Worm (Caenorhabditis elegans) whole organism, late embryonic: Measurements from ENCODE around the gene fan-1.

Source experiments
- F13H6.1 ChIP-seq: sonication (generic microtip); optimal IDR thresholded peaks from 2 replicates; lab custom pipeline; 2016; ENCODE audit warnings: missing genetic modification characterization, missing compliant biosample characterization
- K09A11.1 ChIP-seq: sonication (generic microtip); optimal IDR thresholded peaks from 2 replicates; lab custom pipeline; 2017; ENCODE audit warnings: antibody characterized with exemption, mild to moderate bottlenecking, missing genetic modification characterization, missing compliant biosample characterization; ENCODE audit not compliant: insufficient read depth
- T23F11.4 ChIP-seq: fragments of 200-800 bp; sonication (Bioruptor generic); optimal IDR thresholded peaks from 2 replicates; lab custom pipeline; 2018; ENCODE audit warnings: mild to moderate bottlenecking, missing genetic modification characterization, missing compliant biosample characterization
- Y22D7AL.16 ChIP-seq: sonication (generic microtip); optimal IDR thresholded peaks from 2 replicates; lab custom pipeline; 2016; ENCODE audit warnings: missing genetic modification characterization, missing compliant biosample characterization
- ama-1 ChIP-seq: fragments of 150-350 bp; optimal IDR thresholded peaks from 2 replicates; lab custom pipeline; 2014
- ceh-19 ChIP-seq: fragments of 200-800 bp; sonication (Bioruptor generic); optimal IDR thresholded peaks from 2 replicates; lab custom pipeline; 2018; ENCODE audit warnings: mild to moderate bottlenecking, missing genetic modification characterization, missing compliant biosample characterization
- ceh-2 ChIP-seq: sonication (generic microtip); optimal IDR thresholded peaks from 2 replicates; lab custom pipeline; 2016; ENCODE audit warnings: missing genotype, missing genetic modification characterization, missing compliant biosample characterization
- ceh-24 ChIP-seq: sonication (generic microtip); optimal IDR thresholded peaks from 2 replicates; lab custom pipeline; 2016; ENCODE audit warnings: mild to moderate bottlenecking, missing genetic modification characterization, missing compliant biosample characterization
- ceh-30 ChIP-seq: fragments of 150-350 bp; optimal IDR thresholded peaks from 2 replicates; lab custom pipeline; 2014; ENCODE audit warnings: missing biosample characterization, missing genetic modification characterization
- ceh-31 ChIP-seq: sonication (generic microtip); optimal IDR thresholded peaks from 2 replicates; lab custom pipeline; 2016; ENCODE audit warnings: missing genetic modification characterization, missing compliant biosample characterization
- ceh-34 ChIP-seq: sonication (generic microtip); optimal IDR thresholded peaks from 2 replicates; lab custom pipeline; 2016; ENCODE audit warnings: mild to moderate bottlenecking, missing genetic modification characterization, missing compliant biosample characterization
- che-1 ChIP-seq: sonication (generic microtip); optimal IDR thresholded peaks from 2 replicates; lab custom pipeline; 2016; ENCODE audit warnings: mild to moderate bottlenecking, missing genetic modification characterization, missing compliant biosample characterization
- dmd-4 ChIP-seq: sonication (generic microtip); optimal IDR thresholded peaks from 2 replicates; lab custom pipeline; 2016; ENCODE audit warnings: borderline replicate concordance, missing genetic modification characterization, missing compliant biosample characterization
- elt-2 ChIP-seq: sonication (generic microtip); optimal IDR thresholded peaks from 2 replicates; lab custom pipeline; 2016; ENCODE audit warnings: missing genetic modification reagents, missing genetic modification characterization, missing compliant biosample characterization
- elt-4 ChIP-seq: sonication (generic microtip); optimal IDR thresholded peaks from 2 replicates; lab custom pipeline; 2016; ENCODE audit warnings: missing genetic modification characterization, missing compliant biosample characterization
- ets-4 ChIP-seq: sonication (generic microtip); optimal IDR thresholded peaks from 2 replicates; lab custom pipeline; 2016; ENCODE audit warnings: missing genetic modification characterization, missing compliant biosample characterization
- fax-1 ChIP-seq: sonication (generic microtip); optimal IDR thresholded peaks from 2 replicates; lab custom pipeline; 2016; ENCODE audit warnings: missing genotype, missing genetic modification characterization, missing compliant biosample characterization
- fkh-10 ChIP-seq: fragments of 150-350 bp; optimal IDR thresholded peaks from 2 replicates; lab custom pipeline; 2014; ENCODE audit warnings: missing biosample characterization, missing genetic modification reagents, missing genetic modification characterization
- fkh-6 ChIP-seq: sonication (generic microtip); optimal IDR thresholded peaks from 2 replicates; lab custom pipeline; 2016; ENCODE audit warnings: missing genetic modification characterization, missing compliant biosample characterization
- gmeb-2 ChIP-seq: sonication (generic microtip); optimal IDR thresholded peaks from 2 replicates; lab custom pipeline; 2016; ENCODE audit warnings: missing genetic modification characterization, inconsistent platforms, missing compliant biosample characterization
- hlh-13 ChIP-seq: fragments of 200-800 bp; sonication (Bioruptor generic); optimal IDR thresholded peaks from 2 replicates; lab custom pipeline; 2018; ENCODE audit warnings: mild to moderate bottlenecking, missing genetic modification characterization, missing compliant biosample characterization
- hlh-15 ChIP-seq: sonication (generic microtip); optimal IDR thresholded peaks from 2 replicates; lab custom pipeline; 2016; ENCODE audit warnings: missing genetic modification characterization, missing compliant biosample characterization
- hlh-6 ChIP-seq: sonication (generic microtip); optimal IDR thresholded peaks from 2 replicates; lab custom pipeline; 2016; ENCODE audit warnings: missing genotype, missing genetic modification characterization, missing compliant biosample characterization
- hlh-8 ChIP-seq: sonication (generic microtip); optimal IDR thresholded peaks from 2 replicates; lab custom pipeline; 2016; ENCODE audit warnings: missing genotype, missing genetic modification characterization, missing compliant biosample characterization
- madf-2 ChIP-seq: sonication (generic microtip); optimal IDR thresholded peaks from 2 replicates; lab custom pipeline; 2017; ENCODE audit warnings: missing genetic modification characterization, missing compliant biosample characterization
- mec-3 ChIP-seq: sonication (generic microtip); optimal IDR thresholded peaks from 2 replicates; lab custom pipeline; 2016; ENCODE audit warnings: borderline replicate concordance, missing genetic modification characterization, missing compliant biosample characterization
- nhr-11 ChIP-seq: fragments of 150-350 bp; optimal IDR thresholded peaks from 2 replicates; lab custom pipeline; 2014; ENCODE audit warnings: missing biosample characterization, missing genetic modification characterization
- nhr-232 ChIP-seq: sonication (generic microtip); optimal IDR thresholded peaks from 2 replicates; lab custom pipeline; 2016; ENCODE audit warnings: missing genetic modification characterization, missing compliant biosample characterization
- npax-4 ChIP-seq: sonication (generic microtip); optimal IDR thresholded peaks from 2 replicates; lab custom pipeline; 2016; ENCODE audit warnings: missing genetic modification characterization, missing compliant biosample characterization
- odd-2 ChIP-seq: sonication (generic microtip); optimal IDR thresholded peaks from 2 replicates; lab custom pipeline; 2017; ENCODE audit warnings: antibody characterized with exemption, mild to moderate bottlenecking, missing genetic modification characterization, missing compliant biosample characterization
- pag-3 ChIP-seq: sonication (generic microtip); optimal IDR thresholded peaks from 2 replicates; lab custom pipeline; 2016; ENCODE audit warnings: missing compliant biosample characterization, missing genetic modification characterization, borderline replicate concordance
- pat-9 ChIP-seq: fragments of 200-800 bp; sonication (Bioruptor generic); optimal IDR thresholded peaks from 2 replicates; lab custom pipeline; 2018; ENCODE audit warnings: mild to moderate bottlenecking, missing genetic modification characterization, moderate library complexity, missing compliant biosample characterization
- pax-1 ChIP-seq: fragments of 150-350 bp; optimal IDR thresholded peaks from 2 replicates; lab custom pipeline; 2014; ENCODE audit warnings: missing biosample characterization, missing genetic modification characterization
- pha-2 ChIP-seq: sonication (generic microtip); optimal IDR thresholded peaks from 2 replicates; lab custom pipeline; 2017; ENCODE audit warnings: mild to moderate bottlenecking, missing genetic modification characterization, missing compliant biosample characterization
- pha-4 ChIP-seq: fragments of 150-350 bp; optimal IDR thresholded peaks from 2 replicates; lab custom pipeline; 2018; ENCODE audit warnings: missing biosample characterization, missing genetic modification reagents, missing genetic modification characterization
- ref-2 ChIP-seq: sonication (generic microtip); optimal IDR thresholded peaks from 2 replicates; lab custom pipeline; 2016; ENCODE audit warnings: missing genetic modification characterization, missing compliant biosample characterization
- rnt-1 ChIP-seq: sonication (generic microtip); optimal IDR thresholded peaks from 2 replicates; lab custom pipeline; 2016; ENCODE audit warnings: missing genetic modification characterization, missing compliant biosample characterization
- sdc-2 ChIP-seq: sonication (generic microtip); optimal IDR thresholded peaks from 2 replicates; lab custom pipeline; 2016; ENCODE audit warnings: missing genotype, missing genetic modification characterization, missing compliant biosample characterization
- sox-2 ChIP-seq: fragments of 200-800 bp; sonication (Bioruptor generic); IDR thresholded peaks from 2 replicates; pipeline ENCODE4 v1.3.6; 2022; ENCODE audit warnings: missing genetic modification reagents, missing genetic modification characterization, missing compliant biosample characterization
- sox-4 ChIP-seq: sonication (generic microtip); optimal IDR thresholded peaks from 2 replicates; lab custom pipeline; 2017; ENCODE audit warnings: mild to moderate bottlenecking, missing genetic modification characterization, inconsistent platforms, missing compliant biosample characterization
- syd-9 ChIP-seq: sonication (generic microtip); optimal IDR thresholded peaks from 2 replicates; lab custom pipeline; 2016; ENCODE audit warnings: mild to moderate bottlenecking, missing genetic modification characterization, moderate library complexity, missing compliant biosample characterization
- tbx-7 ChIP-seq: sonication (generic microtip); optimal IDR thresholded peaks from 2 replicates; lab custom pipeline; 2016; ENCODE audit warnings: missing genotype, missing genetic modification characterization, missing compliant biosample characterization
- ttx-3 ChIP-seq: sonication (generic microtip); optimal IDR thresholded peaks from 2 replicates; lab custom pipeline; 2016; ENCODE audit warnings: missing genetic modification reagents, missing genetic modification characterization, missing compliant biosample characterization
- unc-3 ChIP-seq, 2 experiments: fragments of 200-800 bp in 1 of 2; sonication (Bioruptor generic) in 1 of 2; sonication (generic microtip) in 1 of 2; conservative IDR thresholded peaks in 1 of 2; optimal IDR thresholded peaks in 1 of 2; 2 replicates each; pipeline versions ENCODE4 v1.3.6 to Lab custom; 2016 to 2022; ENCODE audit warnings: missing compliant biosample characterization in 2 of 2, missing genetic modification characterization in 2 of 2, missing genetic modification reagents in 1 of 2
- unc-42 ChIP-seq: sonication (generic microtip); optimal IDR thresholded peaks from 2 replicates; lab custom pipeline; 2016; ENCODE audit warnings: missing genotype, missing genetic modification characterization, missing compliant biosample characterization
- unc-55 ChIP-seq: sonication (generic microtip); optimal IDR thresholded peaks from 2 replicates; lab custom pipeline; 2017; ENCODE audit warnings: missing biosample characterization, missing genetic modification reagents, missing genetic modification characterization
- unc-86 ChIP-seq: sonication (generic microtip); optimal IDR thresholded peaks from 2 replicates; lab custom pipeline; 2016; ENCODE audit warnings: missing genetic modification characterization, missing compliant biosample characterization
- ztf-16 ChIP-seq: sonication (generic microtip); optimal IDR thresholded peaks from 2 replicates; lab custom pipeline; 2017; ENCODE audit warnings: missing genetic modification characterization, missing compliant biosample characterization

Gene fan-1

DNA sequence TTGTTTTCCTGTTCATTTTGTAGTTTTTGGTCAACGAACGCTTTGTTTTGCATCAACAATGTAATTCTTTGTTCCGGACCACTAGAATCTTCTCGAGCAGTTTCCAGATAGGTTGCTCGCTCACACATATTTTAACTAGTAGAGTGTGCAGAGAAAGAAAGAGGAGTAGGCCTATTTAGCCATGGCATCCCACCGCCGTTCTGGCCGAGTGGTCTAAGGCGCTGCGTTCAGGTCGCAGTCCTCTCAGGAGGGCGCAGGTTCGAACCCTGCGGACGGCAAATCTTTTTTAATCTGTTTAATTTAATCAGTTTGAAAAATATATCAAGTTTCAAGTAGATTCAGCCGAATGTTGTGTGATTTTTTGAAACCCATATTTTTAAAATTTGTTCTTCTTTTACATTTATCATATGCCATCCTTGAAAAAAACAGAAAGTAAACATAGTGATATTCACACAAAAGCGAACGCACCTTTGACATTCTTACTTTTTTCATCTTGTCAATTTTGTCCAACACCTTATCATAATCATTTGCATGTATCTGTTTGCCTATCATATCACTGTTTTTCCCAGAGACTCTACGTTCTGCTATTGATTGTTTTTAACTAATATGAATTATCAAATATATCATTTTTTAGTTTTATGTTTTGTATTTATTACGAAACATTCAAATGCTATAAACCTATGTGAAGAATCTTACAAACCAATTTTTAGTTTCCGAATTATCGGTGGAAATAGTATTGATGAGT, 8.3 kb downstream of the fan-1 start, which contains the start of gene try-3 (continued):
- TF ChIP-seq elt-4 (tag; lab: Kevin White, UChicago): no peak
- no peak for TF ChIP-seq F13H6.1 (tag; lab: Kevin White, UChicago)
- peak; percentile 47 for TF ChIP-seq pha-2 (tag; lab: Kevin White, UChicago)
- peak; percentile 53 for TF ChIP-seq nhr-232 (tag; lab: Kevin White, UChicago)
- no peak for TF ChIP-seq tbx-7 (tag; lab: Kevin White, UChicago)
- no peak for TF ChIP-seq fkh-6 (tag; lab: Kevin White, UChicago)
- no peak for TF ChIP-seq sox-2 (GFP tag; lab: Robert Waterston, UW)
- TF ChIP-seq ceh-34 (tag; lab: Kevin White, UChicago): peak; percentile 24
- no peak for TF ChIP-seq madf-2 (tag; lab: Kevin White, UChicago)
- peak; percentile 7 for TF ChIP-seq ceh-30
- TF ChIP-seq pax-1: no peak
- no peak for TF ChIP-seq hlh-6 (tag; lab: Kevin White, UChicago)
- peak; percentile 59 for TF ChIP-seq che-1 (tag; lab: Kevin White, UChicago)
- TF ChIP-seq ceh-2 (tag; lab: Kevin White, UChicago): no peak
- TF ChIP-seq T23F11.4 (GFP tag; lab: Kevin White, UChicago): peak; percentile 60
- peak; percentile 77 for TF ChIP-seq elt-2
- peak; percentile 24 for TF ChIP-seq K09A11.1
- TF ChIP-seq gmeb-2: peak; percentile 51
- TF ChIP-seq ceh-24 (tag; lab: Kevin White, UChicago): no peak
- TF ChIP-seq hlh-8 (tag; lab: Kevin White, UChicago): peak; percentile 5
- TF ChIP-seq nhr-11 (tag; lab: Kevin White, UChicago): no peak
- peak; percentile 67 for TF ChIP-seq ztf-16 (tag; lab: Kevin White, UChicago)
- TF ChIP-seq unc-42 (tag; lab: Kevin White, UChicago): no peak
- no peak for TF ChIP-seq Y22D7AL.16 (tag; lab: Kevin White, UChicago)
- TF ChIP-seq npax-4 (tag; lab: Kevin White, UChicago): no peak
- no peak for TF ChIP-seq dmd-4 (tag; lab: Kevin White, UChicago)
- peak; percentile 14 for TF ChIP-seq sdc-2 (tag; lab: Kevin White, UChicago)
- no peak for TF ChIP-seq ama-1 (lab: Kevin White, UChicago)
- TF ChIP-seq rnt-1 (tag; lab: Kevin White, UChicago): no peak
- no peak for TF ChIP-seq ets-4 (tag; lab: Kevin White, UChicago)
- peak; percentile 16 for TF ChIP-seq hlh-13 (GFP tag; lab: Kevin White, UChicago)
- peak; percentile 43 for TF ChIP-seq ref-2 (tag; lab: Kevin White, UChicago)
- peak; percentile 52 for TF ChIP-seq ceh-19 (GFP tag; lab: Kevin White, UChicago)
- TF ChIP-seq pha-4 (tag; lab: Kevin White, UChicago): no peak
- TF ChIP-seq pat-9: peak; percentile 50
- TF ChIP-seq fax-1: peak; percentile 20
- no peak for TF ChIP-seq mec-3 (tag; lab: Kevin White, UChicago)
- TF ChIP-seq syd-9 (tag; lab: Kevin White, UChicago): peak; percentile 32
- no peak for TF ChIP-seq pag-3 (tag; lab: Kevin White, UChicago)
- TF ChIP-seq sox-4 (tag; lab: Kevin White, UChicago): peak; percentile 55
- TF ChIP-seq ttx-3 (tag; lab: Kevin White, UChicago): peak; percentile 42
- TF ChIP-seq unc-55: no peak
- TF ChIP-seq unc-3 (GFP tag; conservative IDR thresholded peaks at IDR 0.05; lab: Robert Waterston, UW): peak; percentile 43; the same call in 1 of the 2 replicates
- peak; percentile 31 for TF ChIP-seq unc-3 (tag; optimal IDR thresholded peaks at IDR 0.05; lab: Kevin White, UChicago)
- peak; percentile 25 for TF ChIP-seq odd-2 (tag; lab: Kevin White, UChicago)
- no peak for TF ChIP-seq unc-86 (tag; lab: Kevin White, UChicago)
- peak; percentile 71 for TF ChIP-seq ceh-31 (tag; lab: Kevin White, UChicago)
- no peak for TF ChIP-seq fkh-10 (GFP tag; lab: Kevin White, UChicago)
- no peak for TF ChIP-seq hlh-15 (tag; lab: Kevin White, UChicago)
- TF ChIP-seq, all 69 proteins: peak for 38
